Fruit fly (Drosophila melanogaster) whole organism, prepupa: ENCODE data around the gene Pp1-87B.

Source experiments
- CG11762 ChIP-seq: fragments of 200-800 bp; sonication (Bioruptor generic); optimal IDR thresholded peaks from 3 replicates; lab custom pipeline; 2016; ENCODE audit warnings: missing biosample characterization, missing genetic modification characterization; ENCODE audit not compliant: insufficient read depth
- CG11902 ChIP-seq: fragments of 200-800 bp; sonication (Bioruptor generic); optimal IDR thresholded peaks from 3 replicates; lab custom pipeline; 2016; ENCODE audit warnings: missing biosample characterization, missing genetic modification characterization
- CG15336 ChIP-seq: fragments of 200-800 bp; sonication (Bioruptor generic); IDR thresholded peaks from 2 replicates; pipeline ENCODE4 v1.3.6; 2022; ENCODE audit warnings: missing biosample characterization, missing genetic modification characterization
- CG7368 ChIP-seq: fragments of 200-800 bp; sonication (Bioruptor generic); optimal IDR thresholded peaks from 3 replicates; lab custom pipeline; 2016; ENCODE audit warnings: missing biosample characterization, missing genetic modification characterization
- Eip75B ChIP-seq: fragments of 200-800 bp; sonication (Bioruptor generic); optimal IDR thresholded peaks from 3 replicates; lab custom pipeline; 2016; ENCODE audit warnings: missing biosample characterization, missing genetic modification characterization
- Hr39 ChIP-seq: fragments of 200-800 bp; sonication (Bioruptor generic); optimal IDR thresholded peaks from 2 replicates; lab custom pipeline; 2016; ENCODE audit warnings: missing biosample characterization, missing genetic modification characterization
- pdm3 ChIP-seq: fragments of 200-800 bp; sonication (Bioruptor generic); optimal IDR thresholded peaks from 3 replicates; lab custom pipeline; 2016; ENCODE audit warnings: missing biosample characterization, missing genetic modification characterization

- TF ChIP-seq CG15336 (GFP tag; lab: Robert Waterston, UW) (no peak), pdm3 (no peak), Eip75B (GFP tag; lab: Kevin White, UChicago) (no peak), CG7368 (GFP tag; lab: Kevin White, UChicago) (no peak), CG11902 (GFP tag; lab: Kevin White, UChicago) (no peak), CG11762 (GFP tag; lab: Kevin White, UChicago) (no peak), Hr39 (GFP tag; lab: Kevin White, UChicago) (no peak)
These were observed 19.8 kb upstream of the Pp1-87B start for dm6 chr3R:12445468-12445867.
